Fruit fly (Drosophila melanogaster) whole organism, prepupa: Measurements from ENCODE around the gene CG9498.

Source experiments
- CG10631 ChIP-seq: fragments of 200-800 bp; sonication (Bioruptor generic); optimal IDR thresholded peaks from 2 replicates; lab custom pipeline; 2016; ENCODE audit warnings: missing biosample characterization, missing genetic modification characterization
- CG10669 ChIP-seq: fragments of 200-800 bp; sonication (Bioruptor generic); optimal IDR thresholded peaks from 3 replicates; lab custom pipeline; 2018; ENCODE audit warnings: missing biosample characterization, mild to moderate bottlenecking, missing genetic modification characterization, moderate library complexity
- CG11762 ChIP-seq: fragments of 200-800 bp; sonication (Bioruptor generic); optimal IDR thresholded peaks from 3 replicates; lab custom pipeline; 2016; ENCODE audit warnings: missing biosample characterization, missing genetic modification characterization; ENCODE audit not compliant: insufficient read depth
- CG11902 ChIP-seq: fragments of 200-800 bp; sonication (Bioruptor generic); optimal IDR thresholded peaks from 3 replicates; lab custom pipeline; 2016; ENCODE audit warnings: missing biosample characterization, missing genetic modification characterization
- CG15336 ChIP-seq: fragments of 200-800 bp; sonication (Bioruptor generic); IDR thresholded peaks from 2 replicates; pipeline ENCODE4 v1.3.6; 2022; ENCODE audit warnings: missing biosample characterization, missing genetic modification characterization
- CG1621 ChIP-seq: fragments of 200-800 bp; sonication (Bioruptor generic); optimal IDR thresholded peaks from 3 replicates; lab custom pipeline; 2018; ENCODE audit warnings: missing biosample characterization, mild to moderate bottlenecking, missing genetic modification characterization
- CG16779 ChIP-seq: fragments of 200-800 bp; sonication (Bioruptor generic); optimal IDR thresholded peaks from 3 replicates; lab custom pipeline; 2017; ENCODE audit warnings: missing biosample characterization, mild to moderate bottlenecking, missing genetic modification characterization
- CG31627 ChIP-seq: fragments of 200-800 bp; sonication (Bioruptor generic); optimal IDR thresholded peaks from 3 replicates; lab custom pipeline; 2016; ENCODE audit warnings: missing biosample characterization, missing genetic modification characterization
- CG32006 ChIP-seq: fragments of 200-800 bp; sonication (Bioruptor generic); optimal IDR thresholded peaks from 3 replicates; lab custom pipeline; 2017; ENCODE audit warnings: missing biosample characterization, mild to moderate bottlenecking, missing genetic modification characterization
- CG34406 ChIP-seq: fragments of 200-800 bp; sonication (Bioruptor generic); optimal IDR thresholded peaks from 3 replicates; lab custom pipeline; 2016; ENCODE audit warnings: missing biosample characterization, missing genetic modification characterization
- CG3919 ChIP-seq: fragments of 200-800 bp; sonication (Bioruptor generic); optimal IDR thresholded peaks from 3 replicates; lab custom pipeline; 2016; ENCODE audit warnings: missing biosample characterization, missing genetic modification characterization
- CG4318 ChIP-seq: fragments of 200-800 bp; sonication (Bioruptor generic); optimal IDR thresholded peaks from 3 replicates; lab custom pipeline; 2017; ENCODE audit warnings: missing biosample characterization, mild to moderate bottlenecking, missing genetic modification characterization
- CG6163 ChIP-seq: fragments of 200-800 bp; sonication (Bioruptor generic); IDR thresholded peaks from 3 replicates; pipeline ENCODE4 v1.3.6; 2022; ENCODE audit warnings: missing biosample characterization, missing genetic modification characterization
- CG6276 ChIP-seq: fragments of 200-800 bp; sonication (Bioruptor generic); optimal IDR thresholded peaks from 2 replicates; lab custom pipeline; 2017; ENCODE audit warnings: missing biosample characterization, mild to moderate bottlenecking, missing genetic modification characterization
- CG6792 ChIP-seq: fragments of 200-800 bp; sonication (Bioruptor generic); optimal IDR thresholded peaks from 3 replicates; lab custom pipeline; 2016; ENCODE audit warnings: missing biosample characterization, missing genetic modification characterization
- CG6808 ChIP-seq: fragments of 200-800 bp; sonication (Bioruptor generic); optimal IDR thresholded peaks from 3 replicates; lab custom pipeline; 2017; ENCODE audit warnings: missing biosample characterization, missing genetic modification characterization, mild to moderate bottlenecking, moderate library complexity, missing genetic modification reagents
- CG6854 ChIP-seq: fragments of 200-800 bp; sonication (Bioruptor generic); optimal IDR thresholded peaks from 2 replicates; lab custom pipeline; 2017; ENCODE audit warnings: missing biosample characterization, mild to moderate bottlenecking, missing genetic modification characterization
- CG7368 ChIP-seq: fragments of 200-800 bp; sonication (Bioruptor generic); optimal IDR thresholded peaks from 3 replicates; lab custom pipeline; 2016; ENCODE audit warnings: missing biosample characterization, missing genetic modification characterization
- CG8119 ChIP-seq: fragments of 200-800 bp; sonication (Bioruptor generic); IDR thresholded peaks from 3 replicates; pipeline ENCODE4 v1.3.6; 2022; ENCODE audit warnings: missing biosample characterization, missing genetic modification characterization
- CG8319 ChIP-seq: fragments of 200-800 bp; sonication (Bioruptor generic); optimal IDR thresholded peaks from 3 replicates; lab custom pipeline; 2016; ENCODE audit warnings: missing biosample characterization, missing genetic modification characterization
- CG8632 ChIP-seq: fragments of 200-800 bp; sonication (Bioruptor generic); optimal IDR thresholded peaks from 3 replicates; lab custom pipeline; 2016; ENCODE audit warnings: missing biosample characterization, missing genetic modification characterization
- Eip75B ChIP-seq: fragments of 200-800 bp; sonication (Bioruptor generic); optimal IDR thresholded peaks from 3 replicates; lab custom pipeline; 2016; ENCODE audit warnings: missing biosample characterization, missing genetic modification characterization
- Eip78C ChIP-seq: fragments of 200-800 bp; sonication (Bioruptor generic); peaks from one replicate; lab custom pipeline; 2016; ENCODE audit warnings: missing biosample characterization, missing genetic modification characterization
- Eip93F ChIP-seq: fragments of 200-800 bp; sonication (Bioruptor generic); optimal IDR thresholded peaks from 2 replicates; lab custom pipeline; 2016; ENCODE audit warnings: missing biosample characterization, mild to moderate bottlenecking, missing genetic modification characterization
- Ets21C ChIP-seq: fragments of 200-800 bp; sonication (Bioruptor generic); optimal IDR thresholded peaks from 3 replicates; lab custom pipeline; 2016; ENCODE audit warnings: missing biosample characterization, missing genetic modification characterization
- Ets96B ChIP-seq: fragments of 200-800 bp; optimal IDR thresholded peaks from 2 replicates; lab custom pipeline; 2019; ENCODE audit warnings: missing biosample characterization, mild to moderate bottlenecking, missing genetic modification characterization, moderate library complexity
- Gug ChIP-seq: fragments of 200-800 bp; sonication (Bioruptor generic); IDR thresholded peaks from 2 replicates; pipeline ENCODE4 v1.3.6; 2022; ENCODE audit warnings: missing biosample characterization, missing genetic modification characterization
- Hr38 ChIP-seq: sonication (Bioruptor generic); optimal IDR thresholded peaks from 2 replicates; lab custom pipeline; 2016; ENCODE audit warnings: missing biosample characterization, missing genetic modification characterization
- Lpt ChIP-seq: fragments of 200-800 bp; sonication (Bioruptor generic); optimal IDR thresholded peaks from 3 replicates; lab custom pipeline; 2016; ENCODE audit warnings: missing biosample characterization, missing genetic modification characterization
- Met ChIP-seq: fragments of 200-800 bp; sonication (Bioruptor generic); optimal IDR thresholded peaks from 3 replicates; lab custom pipeline; 2016; ENCODE audit warnings: missing biosample characterization, missing genetic modification characterization
- OdsH ChIP-seq: fragments of 200-800 bp; sonication (Bioruptor generic); optimal IDR thresholded peaks from 3 replicates; lab custom pipeline; 2016; ENCODE audit warnings: missing biosample characterization, missing genetic modification characterization
- Sox102F ChIP-seq: fragments of 200-800 bp; sonication (Bioruptor generic); optimal IDR thresholded peaks from 2 replicates; lab custom pipeline; 2016; ENCODE audit warnings: missing biosample characterization, mild to moderate bottlenecking, missing genetic modification characterization
- Sox14 ChIP-seq: fragments of 200-800 bp; sonication (Bioruptor generic); optimal IDR thresholded peaks from 3 replicates; lab custom pipeline; 2016; ENCODE audit warnings: missing biosample characterization, missing genetic modification characterization
- Sox15 ChIP-seq: fragments of 200-800 bp; sonication (Bioruptor generic); optimal IDR thresholded peaks from 3 replicates; lab custom pipeline; 2016; ENCODE audit warnings: missing biosample characterization, missing genetic modification characterization
- achi ChIP-seq: fragments of 200-800 bp; sonication (Bioruptor generic); optimal IDR thresholded peaks from 3 replicates; lab custom pipeline; 2016; ENCODE audit warnings: missing biosample characterization, missing genetic modification characterization
- cyc ChIP-seq: fragments of 200-800 bp; sonication (Bioruptor generic); optimal IDR thresholded peaks from 3 replicates; lab custom pipeline; 2016; ENCODE audit warnings: missing biosample characterization, missing genetic modification characterization
- eg ChIP-seq: fragments of 200-800 bp; sonication (Bioruptor generic); IDR thresholded peaks from 3 replicates; pipeline ENCODE4 v1.3.6; 2022; ENCODE audit warnings: missing biosample characterization, missing genetic modification characterization
- esn ChIP-seq: fragments of 200-800 bp; sonication (Bioruptor generic); optimal IDR thresholded peaks from 2 replicates; lab custom pipeline; 2016; ENCODE audit warnings: missing biosample characterization, mild to moderate bottlenecking, missing genetic modification characterization, moderate library complexity
- fd59A ChIP-seq: fragments of 200-800 bp; sonication (Bioruptor generic); optimal IDR thresholded peaks from 2 replicates; lab custom pipeline; 2017; ENCODE audit warnings: missing biosample characterization, mild to moderate bottlenecking, missing genetic modification characterization, missing genetic modification reagents
- fd85E ChIP-seq: fragments of 200-800 bp; sonication (Bioruptor generic); optimal IDR thresholded peaks from 3 replicates; lab custom pipeline; 2016; ENCODE audit warnings: missing biosample characterization, missing genetic modification characterization
- fkh ChIP-seq: fragments of 200-800 bp; sonication (Bioruptor generic); optimal IDR thresholded peaks from 3 replicates; lab custom pipeline; 2017; ENCODE audit warnings: missing biosample characterization, mild to moderate bottlenecking, missing genetic modification characterization, moderate library complexity
- lz ChIP-seq: fragments of 200-800 bp; sonication (Bioruptor generic); optimal IDR thresholded peaks from 3 replicates; lab custom pipeline; 2016; ENCODE audit warnings: missing biosample characterization, missing genetic modification characterization
- pdm3 ChIP-seq: fragments of 200-800 bp; sonication (Bioruptor generic); optimal IDR thresholded peaks from 3 replicates; lab custom pipeline; 2016; ENCODE audit warnings: missing biosample characterization, missing genetic modification characterization
- ss ChIP-seq, 2 experiments: fragments of 200-800 bp; sonication (Bioruptor generic); optimal IDR thresholded peaks; 2 replicates in 1 of 2; 3 replicates in 1 of 2; lab custom pipeline; 2017 to 2018; ENCODE audit warnings: mild to moderate bottlenecking in 2 of 2, missing biosample characterization in 2 of 2, missing genetic modification characterization in 2 of 2, moderate library complexity in 1 of 2
- svp ChIP-seq: fragments of 200-800 bp; sonication (Bioruptor generic); peaks from one replicate; lab custom pipeline; 2016; ENCODE audit warnings: missing biosample characterization, missing genetic modification characterization
- topi ChIP-seq: fragments of 200-800 bp; sonication (Bioruptor generic); optimal IDR thresholded peaks from 3 replicates; lab custom pipeline; 2016; ENCODE audit warnings: missing biosample characterization, missing genetic modification characterization
- vri ChIP-seq: fragments of 200-800 bp; sonication (Bioruptor generic); optimal IDR thresholded peaks from 3 replicates; lab custom pipeline; 2016; ENCODE audit warnings: missing biosample characterization, mild to moderate bottlenecking, missing genetic modification characterization

The CG9498 gene

DNA sequence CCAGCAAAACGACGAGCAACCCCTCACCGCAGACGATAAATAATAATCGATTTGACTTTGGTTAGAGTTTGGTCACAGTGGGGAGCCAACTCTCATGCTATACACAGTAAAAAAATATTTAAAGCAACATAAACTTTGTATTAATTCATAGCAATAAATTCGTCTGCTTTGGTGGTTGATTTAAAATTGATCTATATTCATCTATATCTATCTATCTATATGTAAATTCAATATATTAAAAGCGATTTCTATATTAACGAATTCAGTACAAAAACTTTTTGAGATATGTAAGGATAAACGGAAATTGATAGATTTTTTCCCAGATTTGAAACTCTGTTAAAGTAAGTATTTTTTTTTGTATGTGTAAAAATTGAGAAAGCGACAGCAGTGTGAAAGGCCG is 41.0 kb downstream of the CG9498 start:
- TF ChIP-seq CG10631 (GFP tag; lab: Kevin White, UChicago) (no peak), svp (GFP tag; lab: Kevin White, UChicago) (peak; percentile 4)

DNA sequence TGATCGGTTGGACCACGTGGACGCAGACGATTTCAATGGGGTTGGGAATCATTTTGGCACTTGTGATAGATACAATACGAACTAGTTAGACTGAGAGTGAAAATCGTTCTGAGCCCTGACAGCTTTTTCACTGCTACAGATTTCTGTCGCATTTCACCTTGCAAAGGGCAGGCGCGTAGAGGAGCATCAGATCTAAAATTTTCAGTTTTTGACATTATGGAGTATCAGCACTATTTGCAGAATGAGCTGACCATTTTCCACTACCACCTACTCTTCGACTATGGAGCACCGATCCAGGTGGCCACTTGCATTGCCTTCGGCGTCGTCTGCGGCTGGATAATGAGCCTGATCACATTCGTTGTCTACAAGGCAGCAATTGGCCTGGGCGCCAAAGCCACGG is 42.2 kb downstream of the CG9498 start, which contains the start of the genes CG43922 and CG13984:
TSS of gene CG43922 (minus strand) at position 101 of the 400 bp plus-strand sequence.
TSS of gene CG13984 (plus strand) at position 169 of the 400 bp plus-strand sequence.
- no peak for TF ChIP-seq svp (GFP tag; lab: Kevin White, UChicago)
- TF ChIP-seq fkh = no peak
- no peak for TF ChIP-seq Met (GFP tag; lab: Kevin White, UChicago)
- no peak for TF ChIP-seq vri (GFP tag; lab: Kevin White, UChicago)
- TF ChIP-seq CG7368 (GFP tag; lab: Kevin White, UChicago) = no peak
- no peak for TF ChIP-seq Eip75B (GFP tag; lab: Kevin White, UChicago)
- no peak for TF ChIP-seq CG16779 (tag; lab: Kevin White, UChicago)
- no peak for TF ChIP-seq lz (GFP tag; lab: Kevin White, UChicago)
- no peak for TF ChIP-seq CG6792
- no peak for TF ChIP-seq CG11762 (GFP tag; lab: Kevin White, UChicago)
- TF ChIP-seq topi (GFP tag; lab: Kevin White, UChicago) = no peak
- no peak for TF ChIP-seq CG8632 (GFP tag; lab: Kevin White, UChicago)
- no peak for TF ChIP-seq achi (GFP tag; lab: Kevin White, UChicago)
- no peak for TF ChIP-seq pdm3 (GFP tag; lab: Kevin White, UChicago)
- no peak for TF ChIP-seq Ets21C
- no peak for TF ChIP-seq CG34406 (GFP tag; lab: Kevin White, UChicago)
- TF ChIP-seq Hr38 (GFP tag; lab: Kevin White, UChicago) = no peak
- TF ChIP-seq OdsH (GFP tag; lab: Kevin White, UChicago) = no peak
- no peak for TF ChIP-seq cyc (GFP tag; lab: Kevin White, UChicago)

DNA sequence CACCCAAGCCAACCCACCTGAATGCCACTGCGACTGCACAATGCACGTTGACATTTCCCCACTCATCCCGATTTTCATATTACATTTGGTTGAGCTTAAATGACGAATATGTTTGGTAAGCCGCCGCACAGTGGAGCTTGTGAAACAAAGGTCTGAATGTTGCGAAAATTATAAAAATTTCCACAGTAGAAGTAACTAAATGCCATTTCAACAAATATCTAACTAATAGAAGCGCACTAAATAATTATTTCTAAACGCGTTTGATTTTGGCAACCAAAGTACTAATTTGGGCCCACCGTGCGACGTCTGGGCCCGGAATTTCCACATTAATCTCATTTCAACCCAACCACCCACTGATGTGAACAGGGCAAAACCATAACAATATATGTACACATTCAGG is 43.9 kb downstream of the CG9498 start:
- TF ChIP-seq CG8632 (GFP tag; lab: Kevin White, UChicago) = peak; percentile 16
- no peak for TF ChIP-seq Lpt (GFP tag; lab: Kevin White, UChicago)
- peak; percentile 39 for TF ChIP-seq CG34406 (GFP tag; lab: Kevin White, UChicago)
- peak; percentile 74 for TF ChIP-seq Eip78C (GFP tag; lab: Kevin White, UChicago)
- peak; percentile 59 for TF ChIP-seq Met (GFP tag; lab: Kevin White, UChicago)
- TF ChIP-seq fd85E = no peak
- peak; percentile 50 for TF ChIP-seq CG32006 (GFP tag; lab: Kevin White, UChicago)
- TF ChIP-seq fd59A (GFP tag; lab: Kevin White, UChicago) = no peak
- no peak for TF ChIP-seq CG6276 (GFP tag; lab: Kevin White, UChicago)
- no peak for TF ChIP-seq CG6808
- peak; percentile 46 for TF ChIP-seq pdm3 (GFP tag; lab: Kevin White, UChicago)
- TF ChIP-seq Ets96B (tag; lab: Kevin White, UChicago) = peak; percentile 57
- peak; percentile 43; the same call in 1 of the 3 replicates for TF ChIP-seq eg (GFP tag; lab: Robert Waterston, UW)
- no peak for TF ChIP-seq Eip93F (GFP tag; lab: Kevin White, UChicago)
- no peak for TF ChIP-seq CG8319 (GFP tag; lab: Kevin White, UChicago)
- TF ChIP-seq CG15336 (GFP tag; lab: Robert Waterston, UW) = no peak
- no peak for TF ChIP-seq fkh
- TF ChIP-seq Sox15 (GFP tag; lab: Kevin White, UChicago) = no peak
- peak; percentile 29 for TF ChIP-seq Ets21C
- peak; percentile 44 for TF ChIP-seq Sox14 (GFP tag; lab: Kevin White, UChicago)
- peak; percentile 35; the same call in 1 of the 2 replicates for TF ChIP-seq Gug (GFP tag; lab: Robert Waterston, UW)
- TF ChIP-seq topi (GFP tag; lab: Kevin White, UChicago) = peak; percentile 30
- TF ChIP-seq Sox102F (GFP tag; lab: Kevin White, UChicago) = peak; percentile 54
- peak in 1 of 2 experiments; percentile 22 for TF ChIP-seq ss (GFP tag; optimal IDR thresholded peaks at IDR 0.05; lab: Kevin White, UChicago)
- no peak for TF ChIP-seq CG6854 (GFP tag; lab: Kevin White, UChicago)
- TF ChIP-seq CG4318 (GFP tag; lab: Kevin White, UChicago) = peak; percentile 29
- TF ChIP-seq Eip75B (GFP tag; lab: Kevin White, UChicago) = peak; percentile 9
- TF ChIP-seq CG8119 (GFP tag; lab: Robert Waterston, UW) = peak; percentile 50; the same call in 2 of the 3 replicates
- TF ChIP-seq CG31627 (GFP tag; lab: Kevin White, UChicago) = peak; percentile 40
- peak; percentile 42 for TF ChIP-seq CG10669 (GFP tag; lab: Kevin White, UChicago)
- TF ChIP-seq CG11902 = peak; percentile 10
- peak; percentile 49 for TF ChIP-seq CG3919 (GFP tag; lab: Kevin White, UChicago)
- TF ChIP-seq esn (GFP tag; lab: Kevin White, UChicago) = no peak
- peak; percentile 62 for TF ChIP-seq CG6163 (GFP tag; lab: Robert Waterston, UW)
- no peak for TF ChIP-seq CG1621
- TF ChIP-seq Hr38 (GFP tag; lab: Kevin White, UChicago) = no peak
- peak; percentile 38 for TF ChIP-seq cyc (GFP tag; lab: Kevin White, UChicago)
